Worm (Caenorhabditis elegans): ENCODE results near the gene ife-1.

- TF ChIP-seq unc-39 (tag; optimal IDR thresholded peaks at IDR 0.05) = no peak
- TF ChIP-seq pha-4 (tag; optimal IDR thresholded peaks at IDR 0.05) = no peak
- TF ChIP-seq nhr-28 (tag; optimal IDR thresholded peaks at IDR 0.05) = no peak
- TF ChIP-seq elt-3 (tag; optimal IDR thresholded peaks at IDR 0.05) = no peak
- TF ChIP-seq ces-1 (GFP tag; optimal IDR thresholded peaks at IDR 0.05) = peak; percentile 13
- no peak for TF ChIP-seq unc-62 (GFP tag; optimal IDR thresholded peaks at IDR 0.05)
- TF ChIP-seq elt-1 (tag; optimal IDR thresholded peaks at IDR 0.05; ENCODE audit: borderline replicate concordance, insufficient read depth) = no peak
- no peak for TF ChIP-seq M03D4.4 (tag; optimal IDR thresholded peaks at IDR 0.05)
These were observed 50.0 kb downstream of the ife-1 start, which contains the start of gene dnj-17 for ce11 chrIII:13393239-13393638.
